Worm (Caenorhabditis elegans): Measurements from ENCODE around the gene K09E2.2.

K09E2.2 gene

ce11 chrX:8676088-8676779 lies 3.4 kb downstream of the K09E2.2 start:
- TF ChIP-seq unc-62 (GFP tag; optimal IDR thresholded peaks at IDR 0.05), result no peak

- TF ChIP-seq unc-62 (GFP tag; optimal IDR thresholded peaks at IDR 0.05), result no peak
Measured at ce11 chrX:8677320-8677719, 4.5 kb downstream of the K09E2.2 start.

- TF ChIP-seq unc-62 (GFP tag; optimal IDR thresholded peaks at IDR 0.05), result no peak
Measured at ce11 chrX:8677873-8678272, 5.0 kb downstream of the K09E2.2 start.

- TF ChIP-seq unc-62 (GFP tag; optimal IDR thresholded peaks at IDR 0.05), result no peak
Measured at ce11 chrX:8681600-8681999, 8.7 kb downstream of the K09E2.2 start, which contains the start of gene K09E2.1. K09E2.1 (plus strand) TSS chrX:8681900.

- no peak for TF ChIP-seq unc-62 (GFP tag; optimal IDR thresholded peaks at IDR 0.05)
Measured at ce11 chrX:8697517-8697916, 24.7 kb downstream of the K09E2.2 start, which contains the start of gene frpr-8. frpr-8 (plus strand) TSS chrX:8697817.

ce11 chrX:8703664-8704356 lies 30.9 kb downstream of the K09E2.2 start, which contains the start of gene jbts-14:
jbts-14 (plus strand) TSS chrX:8704306.
- TF ChIP-seq unc-62 (GFP tag; optimal IDR thresholded peaks at IDR 0.05), result no peak

- TF ChIP-seq unc-62 (GFP tag; optimal IDR thresholded peaks at IDR 0.05), result no peak
Measured at ce11 chrX:8704830-8705229, 32.0 kb downstream of the K09E2.2 start.

ce11 chrX:8708053-8708452 lies 35.2 kb downstream of the K09E2.2 start, which contains the start of gene F53A9.3:
F53A9.3 (plus strand) TSS chrX:8708353.
- no peak for TF ChIP-seq unc-62 (GFP tag; optimal IDR thresholded peaks at IDR 0.05)

ce11 chrX:8709424-8709823 lies 36.6 kb downstream of the K09E2.2 start, which contains the start of gene kreg-1:
kreg-1 (plus strand) TSS chrX:8709764.
- no peak for TF ChIP-seq unc-62 (GFP tag; optimal IDR thresholded peaks at IDR 0.05)

ce11 chrX:8711141-8711645 lies 38.3 kb downstream of the K09E2.2 start, which contains the start of gene F53A9.1:
F53A9.1 (plus strand) TSS chrX:8711595.
- no peak for TF ChIP-seq unc-62 (GFP tag; optimal IDR thresholded peaks at IDR 0.05)

ce11 chrX:8712662-8713061 lies 39.8 kb downstream of the K09E2.2 start:
- TF ChIP-seq unc-62 (GFP tag; optimal IDR thresholded peaks at IDR 0.05), result no peak

- TF ChIP-seq unc-62 (GFP tag; optimal IDR thresholded peaks at IDR 0.05), result no peak
Measured at ce11 chrX:8713754-8714295, 41.0 kb downstream of the K09E2.2 start, which contains the start of gene F53A9.6. F53A9.6 (minus strand) TSS chrX:8713804.

ce11 chrX:8714845-8715244 lies 42.0 kb downstream of the K09E2.2 start:
- TF ChIP-seq unc-62 (GFP tag; optimal IDR thresholded peaks at IDR 0.05), result no peak

- TF ChIP-seq unc-62 (GFP tag; optimal IDR thresholded peaks at IDR 0.05), result no peak
Measured at ce11 chrX:8716822-8717221, 44.0 kb downstream of the K09E2.2 start, which contains the start of gene F53A9.7. F53A9.7 (minus strand) TSS chrX:8716922.

ce11 chrX:8718153-8718552 lies 45.3 kb downstream of the K09E2.2 start:
- TF ChIP-seq unc-62 (GFP tag; optimal IDR thresholded peaks at IDR 0.05), result no peak

ce11 chrX:8718856-8719255 lies 46.0 kb downstream of the K09E2.2 start, which contains the start of gene F53A9.8:
F53A9.8 (minus strand) TSS chrX:8718904.
- no peak for TF ChIP-seq unc-62 (GFP tag; optimal IDR thresholded peaks at IDR 0.05)
